Worm (Caenorhabditis elegans): ENCODE measurements around the gene F10E9.11.
A peak's percentile ranks its signal among the peaks of the same experiment; 100 is the strongest.

The F10E9.11 gene

ce11 chrIII:8358213-8358672 lies 39.2 kb upstream of the F10E9.11 start, which contains the start of the genes R05D3.8 and rfp-1 (continued):
- TF ChIP-seq skn-1 (tag; optimal IDR thresholded peaks at IDR 0.05): no peak
- TF ChIP-seq unc-62 (GFP tag; optimal IDR thresholded peaks at IDR 0.05): no peak

ce11 chrIII:8356407-8356881 lies 37.4 kb upstream of the F10E9.11 start:
- TF ChIP-seq lin-13 (GFP tag; optimal IDR thresholded peaks at IDR 0.05) (peak; percentile 71), gmeb-1 (tag; optimal IDR thresholded peaks at IDR 0.05) (peak; percentile 31), blmp-1 (tag; optimal IDR thresholded peaks at IDR 0.05; ENCODE audit: insufficient read depth) (peak; percentile 48), F13H6.1 (tag; optimal IDR thresholded peaks at IDR 0.05) (peak; percentile 85), snpc-4 (tag; optimal IDR thresholded peaks at IDR 0.05) (peak; percentile 70), sma-3 (GFP tag; optimal IDR thresholded peaks at IDR 0.05) (peak; percentile 66), sma-9 (GFP tag; optimal IDR thresholded peaks at IDR 0.05) (peak; percentile 75), sma-9 (tag; optimal IDR thresholded peaks at IDR 0.05) (no peak), lsy-2 (tag; optimal IDR thresholded peaks at IDR 0.05) (peak; percentile 70 to 91), lin-39 (tag; optimal IDR thresholded peaks at IDR 0.05) (no peak), lin-11 (tag; optimal IDR thresholded peaks at IDR 0.05) (peak; percentile 28), nhr-11 (tag; optimal IDR thresholded peaks at IDR 0.05) (no peak), ama-1 (optimal IDR thresholded peaks at IDR 0.05) (no peak), nhr-6 (tag; optimal IDR thresholded peaks at IDR 0.05) (peak; percentile 85), aly-2 (tag; optimal IDR thresholded peaks at IDR 0.05) (no peak), zag-1 (tag; optimal IDR thresholded peaks at IDR 0.05) (peak; percentile 51), R02D3.7 (tag; optimal IDR thresholded peaks at IDR 0.05) (no peak), skn-1 (tag; optimal IDR thresholded peaks at IDR 0.05) (peak; percentile 1), mab-5 (tag; optimal IDR thresholded peaks at IDR 0.05) (peak; percentile 44), mdl-1 (tag; optimal IDR thresholded peaks at IDR 0.05) (peak in 1 of 2 experiments; percentile 57), Y55F3AM.14 (GFP tag; optimal IDR thresholded peaks at IDR 0.05) (no peak), unc-55 (GFP tag; optimal IDR thresholded peaks at IDR 0.05) (peak; percentile 91), nhr-21 (tag; optimal IDR thresholded peaks at IDR 0.05) (peak; percentile 56), nhr-129 (tag; optimal IDR thresholded peaks at IDR 0.05) (peak; percentile 92), sem-4 (tag; optimal IDR thresholded peaks at IDR 0.05) (peak; percentile 91), nhr-25 (tag; optimal IDR thresholded peaks at IDR 0.05) (peak; percentile 67), elt-1 (tag; optimal IDR thresholded peaks at IDR 0.05) (no peak), dmd-4 (tag; optimal IDR thresholded peaks at IDR 0.05) (peak; percentile 25), C34F6.9 (tag; optimal IDR thresholded peaks at IDR 0.05) (peak; percentile 94), fos-1 (tag; optimal IDR thresholded peaks at IDR 0.05) (peak; percentile 62), crh-2 (tag; optimal IDR thresholded peaks at IDR 0.05) (peak; percentile 91), nhr-237 (tag; optimal IDR thresholded peaks at IDR 0.05) (no peak), ztf-4 (tag; optimal IDR thresholded peaks at IDR 0.05) (peak; percentile 75), nhr-23 (tag; optimal IDR thresholded peaks at IDR 0.05) (no peak)

- TF ChIP-seq nhr-77 (tag; optimal IDR thresholded peaks at IDR 0.05): no peak
- no peak for TF ChIP-seq lsy-2 (tag; optimal IDR thresholded peaks at IDR 0.05)
- TF ChIP-seq crh-2 (tag; optimal IDR thresholded peaks at IDR 0.05): no peak
- no peak for TF ChIP-seq nhr-12 (tag; optimal IDR thresholded peaks at IDR 0.05)
- TF ChIP-seq unc-39 (tag; optimal IDR thresholded peaks at IDR 0.05): no peak
- TF ChIP-seq ztf-11 (tag; optimal IDR thresholded peaks at IDR 0.05): no peak
- no peak for TF ChIP-seq nhr-11 (tag; optimal IDR thresholded peaks at IDR 0.05)
- TF ChIP-seq ceh-82 (tag; optimal IDR thresholded peaks at IDR 0.05): no peak
- TF ChIP-seq nhr-129 (tag; optimal IDR thresholded peaks at IDR 0.05): no peak
- TF ChIP-seq zag-1 (tag; optimal IDR thresholded peaks at IDR 0.05): no peak
- no peak for TF ChIP-seq ama-1 (optimal IDR thresholded peaks at IDR 0.05)
- no peak for TF ChIP-seq lin-13 (GFP tag; optimal IDR thresholded peaks at IDR 0.05)
- TF ChIP-seq gmeb-1 (tag; optimal IDR thresholded peaks at IDR 0.05): no peak
- no peak for TF ChIP-seq nhr-237 (tag; optimal IDR thresholded peaks at IDR 0.05)
- no peak for TF ChIP-seq nhr-10 (tag; optimal IDR thresholded peaks at IDR 0.05)
- TF ChIP-seq unc-62 (GFP tag; optimal IDR thresholded peaks at IDR 0.05): no peak
- TF ChIP-seq lin-39 (tag; optimal IDR thresholded peaks at IDR 0.05): no peak
- no peak for TF ChIP-seq fos-1 (tag; optimal IDR thresholded peaks at IDR 0.05)
Measured at ce11 chrIII:8355462-8355815, 36.4 kb upstream of the F10E9.11 start.

Data from whole organism, L2 larva.